Fruit fly (Drosophila melanogaster) whole organism, embryonic: Measurements from ENCODE around the gene rdhB.

Experiments
- CG12659 ChIP-seq: fragments of 200-800 bp; sonication (Bioruptor generic); optimal IDR thresholded peaks from 3 replicates; lab custom pipeline; 2017; ENCODE audit warnings: mild to moderate bottlenecking, missing biosample characterization, missing genetic modification reagents, missing genetic modification characterization
- CG13296 ChIP-seq: fragments of 200-800 bp; sonication (Bioruptor generic); optimal IDR thresholded peaks from 3 replicates; lab custom pipeline; 2018; ENCODE audit warnings: missing biosample characterization, mild to moderate bottlenecking, missing genetic modification characterization
- CG17568 ChIP-seq: fragments of 200-800 bp; sonication (Bioruptor generic); optimal IDR thresholded peaks from 2 replicates; lab custom pipeline; 2018; ENCODE audit warnings: missing biosample characterization, mild to moderate bottlenecking, missing genetic modification characterization, moderate library complexity
- CG18011 ChIP-seq: fragments of 200-800 bp; sonication (Bioruptor generic); optimal IDR thresholded peaks from 2 replicates; lab custom pipeline; 2017; ENCODE audit warnings: missing biosample characterization, missing genetic modification characterization, mild to moderate bottlenecking, moderate library complexity, missing genotype
- CG7786 ChIP-seq: fragments of 200-800 bp; sonication (Bioruptor generic); optimal IDR thresholded peaks from 2 replicates; lab custom pipeline; 2016; ENCODE audit warnings: missing biosample characterization, missing genetic modification characterization
- Dp ChIP-seq: fragments of 200-800 bp; sonication (Bioruptor generic); optimal IDR thresholded peaks from 2 replicates; lab custom pipeline; 2018; ENCODE audit warnings: missing biosample characterization, mild to moderate bottlenecking, missing genetic modification characterization, moderate library complexity
- emc ChIP-seq: fragments of 200-800 bp; sonication (Bioruptor generic); optimal IDR thresholded peaks from 2 replicates; lab custom pipeline; 2016; ENCODE audit warnings: missing biosample characterization, missing genetic modification characterization
- gsb-n ChIP-seq: fragments of 200-800 bp; sonication (Bioruptor generic); optimal IDR thresholded peaks from 3 replicates; lab custom pipeline; 2018; ENCODE audit warnings: missing biosample characterization, mild to moderate bottlenecking, missing genetic modification characterization
- gt ChIP-seq: fragments of 200-800 bp; sonication (Bioruptor generic); IDR thresholded peaks from 2 replicates; pipeline ENCODE4 v1.3.6; 2022; ENCODE audit warnings: missing biosample characterization, missing genetic modification characterization
- kay ChIP-seq: fragments of 200-800 bp; sonication (Bioruptor generic); optimal IDR thresholded peaks from 2 replicates; lab custom pipeline; 2016; ENCODE audit warnings: missing biosample characterization, missing genetic modification characterization
- toy ChIP-seq: fragments of 200-800 bp; sonication (Bioruptor generic); IDR thresholded peaks from 2 replicates; pipeline ENCODE4 v1.3.6; 2022; ENCODE audit warnings: missing biosample characterization, missing genetic modification characterization
- wor ChIP-seq: fragments of 200-800 bp; sonication (Bioruptor generic); IDR thresholded peaks from 2 replicates; pipeline ENCODE4 v1.3.6; 2022; ENCODE audit warnings: missing biosample characterization, missing genetic modification characterization

- TF ChIP-seq Dp (GFP tag; lab: Kevin White, UChicago) (no peak), kay (GFP tag; lab: Kevin White, UChicago) (no peak), toy (GFP tag; lab: Robert Waterston, UW) (no peak), CG12659 (GFP tag; lab: Kevin White, UChicago) (no peak), CG17568 (GFP tag; lab: Kevin White, UChicago) (no peak), emc (no peak), wor (GFP tag; lab: Robert Waterston, UW) (no peak), CG7786 (GFP tag; lab: Kevin White, UChicago) (no peak), CG13296 (GFP tag; lab: Kevin White, UChicago) (no peak), CG18011 (no peak), gsb-n (tag; lab: Kevin White, UChicago) (no peak), gt (GFP tag; lab: Robert Waterston, UW) (no peak)
Observed at dm6 chr3R:22395409-22396178, 44.1 kb downstream of the rdhB start.
